Worm (Caenorhabditis elegans): ENCODE measurements around the gene dhs-9.

DNA sequence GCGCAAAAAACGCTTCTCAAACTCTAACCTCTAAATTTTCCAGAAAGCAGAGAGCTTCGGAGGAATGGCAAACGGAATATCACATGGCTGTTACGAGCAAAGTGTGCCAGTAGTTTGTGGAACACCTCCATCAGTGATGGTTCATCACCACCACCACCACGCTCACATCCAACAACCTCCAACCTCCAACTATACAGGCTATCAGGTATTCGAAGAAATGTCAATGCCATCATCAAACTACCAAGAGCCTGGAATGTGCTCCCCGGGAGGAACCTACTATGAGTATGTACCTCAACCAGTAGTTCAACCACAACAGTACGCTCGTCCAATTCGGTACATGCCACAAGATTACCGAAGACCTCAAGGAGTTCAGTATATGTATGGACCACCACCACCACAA lies 24.3 kb downstream of the dhs-9 start:
- TF ChIP-seq B0261.1 (tag; optimal IDR thresholded peaks at IDR 0.05), result no peak
- no peak for TF ChIP-seq let-526 (GFP tag; IDR thresholded peaks at IDR 0.05)
- no peak for TF ChIP-seq nhr-179 (tag; optimal IDR thresholded peaks at IDR 0.05)
- no peak for TF ChIP-seq him-1 (tag; optimal IDR thresholded peaks at IDR 0.05)
- TF ChIP-seq ceh-91 (GFP tag; IDR thresholded peaks at IDR 0.05), result no peak
- no peak for TF ChIP-seq K11D2.4 (GFP tag; IDR thresholded peaks at IDR 0.05)
- TF ChIP-seq nhr-90 (tag; optimal IDR thresholded peaks at IDR 0.05), result no peak
- no peak for TF ChIP-seq snpc-3.4 (tag; optimal IDR thresholded peaks at IDR 0.05)
- TF ChIP-seq ama-1 (optimal IDR thresholded peaks at IDR 0.05), result no peak
- no peak for TF ChIP-seq ama-1 (GFP tag; optimal IDR thresholded peaks at IDR 0.05)
- TF ChIP-seq F37B4.10 (GFP tag; IDR thresholded peaks at IDR 0.05), result no peak
- TF ChIP-seq lag-1 (GFP tag; IDR thresholded peaks at IDR 0.05), result no peak
- no peak for TF ChIP-seq F57A8.1 (GFP tag; optimal IDR thresholded peaks at IDR 0.05)
- no peak for TF ChIP-seq F49E8.2 (tag; optimal IDR thresholded peaks at IDR 0.05; ENCODE audit: insufficient read depth)
- TF ChIP-seq unc-130 (GFP tag; optimal IDR thresholded peaks at IDR 0.05), result no peak
